Worm (Caenorhabditis elegans) whole organism, midembryonic: ENCODE results near the gene nhr-188.

Source experiments
- T22C8.4 ChIP-seq: fragments of 200-800 bp; sonication (Bioruptor generic); IDR thresholded peaks from 2 replicates; pipeline ENCODE4 v1.3.6; 2022; ENCODE audit warnings: missing genetic modification characterization, missing compliant biosample characterization
- cog-1 ChIP-seq: sonication (generic microtip); optimal IDR thresholded peaks from 2 replicates; lab custom pipeline; 2016; ENCODE audit warnings: missing genetic modification characterization, missing compliant biosample characterization
- klf-2 ChIP-seq: fragments of 200-800 bp; sonication (Bioruptor generic); conservative IDR thresholded peaks from 2 replicates; pipeline ENCODE4 v1.3.6; 2022; ENCODE audit warnings: missing genetic modification reagents, missing genetic modification characterization, missing compliant biosample characterization
- med-1 ChIP-seq: sonication (generic microtip); optimal IDR thresholded peaks from 2 replicates; lab custom pipeline; 2017; ENCODE audit warnings: missing genetic modification characterization, mild to moderate bottlenecking, missing compliant biosample characterization, antibody characterized with exemption, missing genetic modification reagents; ENCODE audit not compliant: insufficient read depth
- ref-1 ChIP-seq: fragments of 200-800 bp; sonication (Bioruptor generic); conservative IDR thresholded peaks from 2 replicates; pipeline ENCODE4 v1.3.6; 2022; ENCODE audit warnings: missing genetic modification reagents, missing genetic modification characterization, missing compliant biosample characterization
- tab-1 ChIP-seq: fragments of 200-800 bp; sonication (Bioruptor generic); IDR thresholded peaks from 2 replicates; pipeline ENCODE4 v1.3.6; 2022; ENCODE audit warnings: missing genetic modification characterization, missing compliant biosample characterization
- ztf-23 ChIP-seq: fragments of 200-800 bp; sonication (Bioruptor generic); IDR thresholded peaks from 2 replicates; pipeline ENCODE4 v1.3.6; 2022; ENCODE audit warnings: missing genetic modification reagents, missing genetic modification characterization, missing compliant biosample characterization
- ztf-29 ChIP-seq: fragments of 200-800 bp; sonication (Bioruptor generic); IDR thresholded peaks from 2 replicates; pipeline ENCODE4 v1.3.6; 2022; ENCODE audit warnings: missing genetic modification reagents, missing genetic modification characterization, missing compliant biosample characterization

DNA sequence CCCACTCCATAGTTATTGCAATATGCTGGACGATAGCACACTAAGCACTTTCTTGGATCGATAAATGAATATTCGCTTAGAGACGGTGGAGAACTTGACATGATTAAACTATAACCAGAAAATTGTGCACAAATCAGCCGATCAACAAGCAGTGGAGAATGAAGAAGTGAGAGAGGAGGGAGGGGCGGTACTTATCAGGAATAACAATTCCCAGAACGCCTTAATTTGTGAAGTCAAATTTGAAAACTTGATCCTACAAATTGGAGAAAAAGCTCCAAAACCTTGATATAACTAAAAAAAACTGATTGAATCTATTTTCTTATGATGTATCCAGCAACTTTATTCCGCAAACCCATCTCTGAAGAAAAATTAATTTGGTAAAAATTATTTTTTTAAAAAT is 20.6 kb upstream of the nhr-188 start, which contains the start of gene nhr-159:
- TF ChIP-seq tab-1 (GFP tag; lab: Robert Waterston, UW) (no peak), ztf-23 (GFP tag; lab: Robert Waterston, UW) (no peak), klf-2 (GFP tag; lab: Robert Waterston, UW) (no peak), T22C8.4 (GFP tag; lab: Robert Waterston, UW) (no peak), cog-1 (tag; lab: Kevin White, UChicago) (no peak), ref-1 (no peak), ztf-29 (GFP tag; lab: Robert Waterston, UW) (no peak), med-1 (GFP tag; lab: Kevin White, UChicago) (no peak)
